Fruit fly (Drosophila melanogaster): Measurements from ENCODE around the gene ng4.

The ng4 gene

DNA sequence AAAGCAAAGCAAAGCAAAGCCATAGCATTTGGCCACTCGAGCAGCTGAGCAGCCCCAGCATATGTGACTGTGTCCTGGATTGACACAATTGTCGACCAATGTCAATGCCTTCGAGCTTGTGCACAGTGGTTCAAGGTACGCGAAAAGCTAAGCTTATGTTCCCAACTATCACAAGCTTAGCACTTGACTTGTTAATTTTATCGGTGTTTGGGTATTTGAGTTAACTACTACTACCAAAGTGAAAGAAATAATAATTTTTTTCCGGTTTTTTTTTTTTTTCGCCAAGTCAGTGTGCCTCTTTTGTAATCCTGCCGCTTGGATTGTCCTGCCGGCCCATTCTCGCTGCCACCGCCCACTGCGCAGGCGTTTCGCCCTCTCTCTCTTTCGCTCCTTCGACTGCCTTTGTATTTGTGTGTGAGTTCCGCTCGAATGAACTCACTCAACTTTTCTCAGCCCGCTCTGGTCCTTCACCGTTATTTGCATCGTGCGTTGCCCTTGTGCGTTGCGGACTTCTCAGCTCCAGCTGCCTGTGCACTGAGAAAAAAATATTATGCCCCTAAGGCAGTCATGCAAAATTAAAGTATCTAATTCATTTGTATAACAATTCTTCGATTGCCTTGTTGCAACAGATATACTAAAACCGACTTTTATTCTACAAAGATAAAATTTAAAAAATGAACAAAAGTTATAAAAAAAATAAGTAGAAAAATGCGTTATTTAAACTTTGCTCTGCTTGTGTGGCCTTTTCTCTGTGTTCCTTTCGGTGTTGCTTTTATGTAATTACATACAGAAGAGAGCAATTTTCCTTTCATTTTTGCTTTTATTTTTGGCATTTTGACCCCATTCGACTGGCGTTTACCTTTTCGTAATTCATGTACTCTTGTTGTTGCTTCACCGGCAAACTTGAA lies 37.9 kb downstream of the ng4 start:
- no peak for TF ChIP-seq noc (tag; optimal IDR thresholded peaks at IDR 0.05)
